Worm (Caenorhabditis elegans) whole organism, L1 larva: Measurements from ENCODE around the gene M04B2.7.
A peak's percentile ranks its signal among the peaks of the same experiment; 100 is the strongest.

ENCODE experiments used
- C16A3.4 ChIP-seq: fragments of 150-350 bp; optimal IDR thresholded peaks from 2 replicates; lab custom pipeline; 2014; ENCODE audit warnings: missing biosample characterization, missing genetic modification characterization
- Y116A8C.19 ChIP-seq: sonication (generic microtip); optimal IDR thresholded peaks from 2 replicates; lab custom pipeline; 2016; ENCODE audit warnings: missing compliant biosample characterization, missing genetic modification characterization, borderline replicate concordance
- aly-2 ChIP-seq: fragments of 150-350 bp; optimal IDR thresholded peaks from 2 replicates; lab custom pipeline; 2014; ENCODE audit warnings: missing biosample characterization, missing genetic modification characterization
- ama-1 ChIP-seq: fragments of 150-350 bp; optimal IDR thresholded peaks from 2 replicates; lab custom pipeline; 2014
- blmp-1 ChIP-seq: fragments of 150-350 bp; optimal IDR thresholded peaks from 2 replicates; lab custom pipeline; 2014; ENCODE audit warnings: missing biosample characterization, missing genetic modification characterization
- ceh-8 ChIP-seq: fragments of 200-800 bp; sonication (Bioruptor generic); optimal IDR thresholded peaks from 2 replicates; lab custom pipeline; 2018; ENCODE audit warnings: mild to moderate bottlenecking, missing genetic modification characterization, moderate library complexity, missing compliant biosample characterization
- dpl-1 ChIP-seq, 3 experiments: fragments of 150-350 bp in 2 of 3; sonication (generic microtip) in 1 of 3; optimal IDR thresholded peaks; 2 replicates each; lab custom pipeline; 2014 to 2017; ENCODE audit warnings: missing biosample characterization in 3 of 3, missing genetic modification characterization in 3 of 3, missing genetic modification reagents in 3 of 3
- dsc-1 ChIP-seq: sonication (generic microtip); optimal IDR thresholded peaks from 2 replicates; lab custom pipeline; 2016; ENCODE audit warnings: mild to moderate bottlenecking, missing genetic modification characterization, missing compliant biosample characterization
- efl-1 ChIP-seq, 4 experiments: fragments of 150-350 bp; optimal IDR thresholded peaks in 3 of 4; peaks in 1 of 4; 1 replicate in 1 of 4; 2 replicates in 3 of 4; lab custom pipeline; 2014; ENCODE audit warnings: missing biosample characterization in 2 of 4, missing genetic modification characterization in 2 of 4, missing genetic modification reagents in 2 of 4
- efl-3 ChIP-seq: fragments of 200-800 bp; sonication (Bioruptor generic); optimal IDR thresholded peaks from 2 replicates; lab custom pipeline; 2018; ENCODE audit warnings: mild to moderate bottlenecking, missing genetic modification characterization, missing compliant biosample characterization
- egl-13 ChIP-seq: sonication (generic microtip); optimal IDR thresholded peaks from 2 replicates; lab custom pipeline; 2016; ENCODE audit warnings: missing genotype, missing genetic modification reagents, missing genetic modification characterization, missing compliant biosample characterization
- elt-2 ChIP-seq: sonication (generic microtip); optimal IDR thresholded peaks from 2 replicates; lab custom pipeline; 2016; ENCODE audit warnings: missing genetic modification characterization, mild to moderate bottlenecking, inconsistent platforms, missing compliant biosample characterization, missing genetic modification reagents
- ets-5 ChIP-seq: fragments of 200-800 bp; sonication (Bioruptor generic); IDR thresholded peaks from 2 replicates; pipeline ENCODE4 v1.3.6; 2022; ENCODE audit warnings: missing genetic modification characterization, missing compliant biosample characterization
- fkh-10 ChIP-seq: sonication (generic microtip); optimal IDR thresholded peaks from 2 replicates; lab custom pipeline; 2017; ENCODE audit warnings: missing biosample characterization, missing genetic modification reagents, missing genetic modification characterization
- fkh-8 ChIP-seq: sonication (generic microtip); optimal IDR thresholded peaks from 2 replicates; lab custom pipeline; 2016; ENCODE audit warnings: mild to moderate bottlenecking, missing genetic modification characterization, missing compliant biosample characterization
- hlh-17 ChIP-seq: fragments of 200-800 bp; sonication (Bioruptor generic); optimal IDR thresholded peaks from 2 replicates; lab custom pipeline; 2018; ENCODE audit warnings: missing genetic modification characterization, mild to moderate bottlenecking, missing compliant biosample characterization, moderate library complexity, borderline replicate concordance
- hpl-2 ChIP-seq: fragments of 150-350 bp; optimal IDR thresholded peaks from 2 replicates; lab custom pipeline; 2014; ENCODE audit warnings: missing biosample characterization, missing genetic modification reagents, missing genetic modification characterization
- irx-1 ChIP-seq: sonication (generic microtip); optimal IDR thresholded peaks from 2 replicates; lab custom pipeline; 2016; ENCODE audit warnings: missing genetic modification characterization, missing compliant biosample characterization
- lin-13 ChIP-seq: fragments of 150-350 bp; optimal IDR thresholded peaks from 2 replicates; lab custom pipeline; 2014; ENCODE audit warnings: missing biosample characterization, missing genetic modification reagents, missing genetic modification characterization
- lin-14 ChIP-seq: fragments of 200-800 bp; sonication (Bioruptor generic); optimal IDR thresholded peaks from 2 replicates; lab custom pipeline; 2018; ENCODE audit warnings: mild to moderate bottlenecking, missing genetic modification characterization, moderate library complexity, missing compliant biosample characterization
- lin-15B ChIP-seq: fragments of 150-350 bp; sonication (generic microtip); optimal IDR thresholded peaks from 3 replicates; lab custom pipeline; 2014; ENCODE audit warnings: missing biosample characterization, missing genetic modification characterization
- lsy-2 ChIP-seq, 2 experiments: fragments of 150-350 bp; optimal IDR thresholded peaks; 2 replicates each; lab custom pipeline; 2014; ENCODE audit warnings: missing biosample characterization in 2 of 2, missing genetic modification characterization in 2 of 2
- mdl-1 ChIP-seq, 2 experiments: fragments of 150-350 bp; optimal IDR thresholded peaks; 2 replicates each; lab custom pipeline; 2014 to 2017; ENCODE audit warnings: missing biosample characterization in 2 of 2, missing genetic modification characterization in 2 of 2, inconsistent platforms in 1 of 2
- mef-2 ChIP-seq: fragments of 150-350 bp; optimal IDR thresholded peaks from 2 replicates; lab custom pipeline; 2014; ENCODE audit warnings: missing biosample characterization, missing genetic modification characterization
- mep-1 ChIP-seq: fragments of 150-350 bp; optimal IDR thresholded peaks from 2 replicates; lab custom pipeline; 2014; ENCODE audit warnings: missing biosample characterization, missing genetic modification characterization
- nhr-12 ChIP-seq: sonication (generic microtip); optimal IDR thresholded peaks from 2 replicates; lab custom pipeline; 2017; ENCODE audit warnings: missing biosample characterization, missing genetic modification characterization
- nhr-19 ChIP-seq: fragments of 200-800 bp; sonication (Bioruptor generic); conservative IDR thresholded peaks from 2 replicates; pipeline ENCODE4 v1.3.6; 2022; ENCODE audit warnings: missing genetic modification characterization, missing compliant biosample characterization
- nhr-20 ChIP-seq: sonication (generic microtip); optimal IDR thresholded peaks from 2 replicates; lab custom pipeline; 2016; ENCODE audit warnings: mild to moderate bottlenecking, missing genetic modification characterization, missing compliant biosample characterization
- nhr-237 ChIP-seq: fragments of 150-350 bp; optimal IDR thresholded peaks from 2 replicates; lab custom pipeline; 2014; ENCODE audit warnings: missing biosample characterization, missing genetic modification characterization
- nhr-71 ChIP-seq: sonication (generic microtip); optimal IDR thresholded peaks from 2 replicates; lab custom pipeline; 2016; ENCODE audit warnings: mild to moderate bottlenecking, missing genetic modification characterization, moderate library complexity, missing compliant biosample characterization
- nhr-76 ChIP-seq: sonication (generic microtip); optimal IDR thresholded peaks from 2 replicates; lab custom pipeline; 2017; ENCODE audit warnings: missing biosample characterization, missing genetic modification characterization
- nhr-77 ChIP-seq: fragments of 150-350 bp; optimal IDR thresholded peaks from 2 replicates; lab custom pipeline; 2014; ENCODE audit warnings: missing biosample characterization, missing genetic modification characterization
- nhr-84 ChIP-seq: sonication (generic microtip); optimal IDR thresholded peaks from 2 replicates; lab custom pipeline; 2017; ENCODE audit warnings: missing biosample characterization, missing genetic modification characterization
- nhr-85 ChIP-seq: sonication (generic microtip); peaks from one replicate; lab custom pipeline; 2016; ENCODE audit warnings: missing genetic modification characterization, inconsistent platforms, missing compliant biosample characterization
- pag-3 ChIP-seq: sonication (generic microtip); optimal IDR thresholded peaks from 2 replicates; lab custom pipeline; 2017; ENCODE audit warnings: missing genetic modification characterization, mild to moderate bottlenecking, missing compliant biosample characterization, antibody characterized with exemption, borderline replicate concordance; ENCODE audit not compliant: insufficient read depth
- pqm-1 ChIP-seq: sonication (generic microtip); optimal IDR thresholded peaks from 3 replicates; lab custom pipeline; 2017; ENCODE audit warnings: missing biosample characterization, missing genetic modification characterization
- rnt-1 ChIP-seq: sonication (generic microtip); optimal IDR thresholded peaks from 2 replicates; lab custom pipeline; 2016; ENCODE audit warnings: mild to moderate bottlenecking, missing genetic modification characterization, moderate library complexity, missing compliant biosample characterization
- skn-1 ChIP-seq: fragments of 150-350 bp; optimal IDR thresholded peaks from 2 replicates; lab custom pipeline; 2014; ENCODE audit warnings: missing biosample characterization, missing genetic modification characterization
- sox-4 ChIP-seq: sonication (generic microtip); optimal IDR thresholded peaks from 2 replicates; lab custom pipeline; 2016; ENCODE audit warnings: missing genetic modification characterization, missing compliant biosample characterization
- sptf-1 ChIP-seq: fragments of 150-350 bp; optimal IDR thresholded peaks from 2 replicates; lab custom pipeline; 2014; ENCODE audit warnings: missing biosample characterization, missing genetic modification characterization
- sup-37 ChIP-seq: fragments of 200-800 bp; sonication (Bioruptor generic); optimal IDR thresholded peaks from 2 replicates; lab custom pipeline; 2018; ENCODE audit warnings: mild to moderate bottlenecking, missing genetic modification characterization, missing compliant biosample characterization
- swsn-7 ChIP-seq: sonication (generic microtip); optimal IDR thresholded peaks from 2 replicates; lab custom pipeline; 2016; ENCODE audit warnings: missing genetic modification characterization, missing compliant biosample characterization
- tbx-2 ChIP-seq: sonication (generic microtip); optimal IDR thresholded peaks from 2 replicates; lab custom pipeline; 2016; ENCODE audit warnings: missing genetic modification characterization, missing compliant biosample characterization
- tlp-1 ChIP-seq: fragments of 150-350 bp; optimal IDR thresholded peaks from 2 replicates; lab custom pipeline; 2014; ENCODE audit warnings: missing biosample characterization, missing genetic modification characterization
- unc-130 ChIP-seq: fragments of 150-350 bp; optimal IDR thresholded peaks from 2 replicates; lab custom pipeline; 2017; ENCODE audit warnings: missing biosample characterization, missing genetic modification characterization, inconsistent platforms
- unc-86 ChIP-seq: sonication (generic microtip); optimal IDR thresholded peaks from 2 replicates; lab custom pipeline; 2016; ENCODE audit warnings: missing genetic modification characterization, missing compliant biosample characterization
- xbp-1 ChIP-seq: sonication (generic microtip); optimal IDR thresholded peaks from 2 replicates; lab custom pipeline; 2016; ENCODE audit warnings: missing genetic modification characterization, missing compliant biosample characterization
- zag-1 ChIP-seq: fragments of 150-350 bp; optimal IDR thresholded peaks from 2 replicates; lab custom pipeline; 2014; ENCODE audit warnings: missing biosample characterization, missing genetic modification characterization

Gene M04B2.7

DNA sequence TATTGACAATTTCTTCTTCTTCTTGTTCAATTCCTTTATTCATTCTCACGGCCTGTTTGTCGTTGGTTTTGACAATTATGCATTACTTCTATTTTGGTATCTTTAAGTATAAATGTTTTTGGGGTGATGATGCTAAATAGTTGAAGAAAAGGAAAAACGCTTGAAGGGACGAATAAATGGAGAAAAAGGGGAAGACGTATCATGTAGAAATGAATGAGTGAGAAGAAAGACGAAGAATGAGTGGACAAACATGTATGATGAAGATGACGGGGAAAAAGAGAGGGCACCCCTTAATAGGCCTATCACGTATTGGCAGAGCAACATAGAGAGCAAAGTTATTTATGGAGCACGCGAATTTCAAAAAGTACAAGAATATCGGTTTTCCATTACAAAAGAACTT, at the start of gene M04B2.7:
TSS of gene M04B2.7 (minus strand) at position 101 of the 400 bp plus-strand sequence.
- TF ChIP-seq irx-1 (tag; lab: Kevin White, UChicago) = no peak
- no peak for TF ChIP-seq efl-1 (optimal IDR thresholded peaks at IDR 0.05; lab: Kevin White, UChicago)
- TF ChIP-seq efl-1 (GFP tag; optimal IDR thresholded peaks at IDR 0.05 in 1 of 2; lab: Kevin White, UChicago) = peak in 1 of 2 experiments; percentile 29
- no peak for TF ChIP-seq nhr-12 (tag; lab: Kevin White, UChicago)
- TF ChIP-seq nhr-84 = no peak

DNA sequence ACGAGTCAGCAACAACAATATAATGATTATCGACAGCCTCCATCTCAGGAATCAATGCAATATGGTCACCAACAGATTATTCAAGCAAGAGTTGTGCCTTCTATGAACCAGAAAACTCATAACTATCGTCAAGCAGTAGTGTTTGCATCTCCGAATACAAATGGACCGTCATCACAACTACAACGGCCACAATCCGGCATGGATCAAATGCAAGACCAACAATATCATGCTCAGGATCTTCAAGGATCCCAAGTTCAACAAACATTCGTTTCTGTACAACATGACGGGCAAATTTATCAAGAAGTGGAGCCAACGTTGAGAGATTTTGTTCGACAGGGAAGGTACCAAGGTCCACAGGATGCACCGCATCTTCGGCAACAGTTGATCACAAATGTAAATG, 48.5 kb upstream of the M04B2.7 start:
- TF ChIP-seq mef-2 (tag; lab: Kevin White, UChicago) (no peak), xbp-1 (no peak), sox-4 (tag; lab: Kevin White, UChicago) (no peak), ets-5 (no peak), nhr-76 (tag; lab: Kevin White, UChicago) (no peak), nhr-85 (tag; lab: Kevin White, UChicago) (no peak), nhr-237 (tag; lab: Kevin White, UChicago) (no peak), C16A3.4 (tag; lab: Kevin White, UChicago) (no peak), unc-130 (tag; lab: Kevin White, UChicago) (no peak), tlp-1 (tag; lab: Kevin White, UChicago) (no peak), zag-1 (tag; lab: Kevin White, UChicago) (no peak), hpl-2 (no peak), lin-13 (GFP tag; lab: Kevin White, UChicago) (no peak), rnt-1 (tag; lab: Kevin White, UChicago) (no peak), skn-1 (no peak), fkh-10 (GFP tag; lab: Kevin White, UChicago) (no peak), elt-2 (tag; lab: Kevin White, UChicago) (no peak)

ce11 chrIV:11594191-11594673, 45.7 kb upstream of the M04B2.7 start, which contains the start of gene mig-38:
mig-38 (plus strand) TSS chrIV:11594244.
- TF ChIP-seq hlh-17 (GFP tag; lab: Kevin White, UChicago) = no peak
- TF ChIP-seq unc-130 (tag; lab: Kevin White, UChicago) = no peak
- TF ChIP-seq tbx-2 (tag; lab: Kevin White, UChicago) = peak; percentile 14
- no peak for TF ChIP-seq sptf-1 (tag; lab: Kevin White, UChicago)
- peak; percentile 48 for TF ChIP-seq efl-3 (GFP tag; lab: Kevin White, UChicago)
- peak; percentile 18; the same call in 1 of the 2 replicates for TF ChIP-seq nhr-19 (GFP tag; lab: Robert Waterston, UW)
- peak; percentile 93 for TF ChIP-seq ama-1 (lab: Kevin White, UChicago)
- peak; percentile 44 for TF ChIP-seq unc-86 (tag; lab: Kevin White, UChicago)
- TF ChIP-seq pag-3 = no peak
- TF ChIP-seq ceh-8 (GFP tag; lab: Kevin White, UChicago) = no peak
- TF ChIP-seq dpl-1 (GFP tag; optimal IDR thresholded peaks at IDR 0.05; lab: Kevin White, UChicago) = peak in 1 of 3 experiments; percentile 15
- TF ChIP-seq C16A3.4 (tag; lab: Kevin White, UChicago) = no peak
- TF ChIP-seq Y116A8C.19 (tag; lab: Kevin White, UChicago) = no peak
- TF ChIP-seq nhr-77 = peak; percentile 28
- no peak for TF ChIP-seq nhr-12 (tag; lab: Kevin White, UChicago)
- TF ChIP-seq skn-1 = peak; percentile 13
- TF ChIP-seq nhr-71 (tag; lab: Kevin White, UChicago) = peak; percentile 70
- TF ChIP-seq blmp-1 (tag; lab: Kevin White, UChicago) = peak; percentile 32
- no peak for TF ChIP-seq sup-37 (GFP tag; lab: Kevin White, UChicago)
- peak; percentile 70 for TF ChIP-seq nhr-20 (tag; lab: Kevin White, UChicago)
- peak; percentile 65 for TF ChIP-seq nhr-85 (tag; lab: Kevin White, UChicago)
- TF ChIP-seq lin-14 (GFP tag; lab: Kevin White, UChicago) = peak; percentile 75
- TF ChIP-seq egl-13 (tag; lab: Kevin White, UChicago) = peak; percentile 63
- peak; percentile 29 for TF ChIP-seq dsc-1 (tag; lab: Kevin White, UChicago)
- TF ChIP-seq lin-15B = no peak
- peak; percentile 62 for TF ChIP-seq fkh-8 (tag; lab: Kevin White, UChicago)
- peak; percentile 34 to 42 for TF ChIP-seq lsy-2 (tag; optimal IDR thresholded peaks at IDR 0.05; lab: Kevin White, UChicago)
- TF ChIP-seq rnt-1 (tag; lab: Kevin White, UChicago) = peak; percentile 39
- TF ChIP-seq mep-1 = peak; percentile 46
- peak; percentile 19 for TF ChIP-seq aly-2 (tag; lab: Kevin White, UChicago)
- peak; percentile 6 for TF ChIP-seq xbp-1
- TF ChIP-seq pqm-1 (tag; lab: Kevin White, UChicago) = no peak
- peak in 1 of 2 experiments; percentile 43 for TF ChIP-seq mdl-1 (tag; optimal IDR thresholded peaks at IDR 0.05; lab: Kevin White, UChicago)
- TF ChIP-seq swsn-7 (tag; lab: Kevin White, UChicago) = peak; percentile 39
- TF ChIP-seq lin-13 (GFP tag; lab: Kevin White, UChicago) = no peak
- no peak for TF ChIP-seq nhr-237 (tag; lab: Kevin White, UChicago)
